Worm (Caenorhabditis elegans) whole organism, L4/young adult: ENCODE data around the gene F33G12.7.

Source experiments
- W03F9.2 ChIP-seq: fragments of 150-350 bp; optimal IDR thresholded peaks from 2 replicates; lab custom pipeline; 2014; ENCODE audit warnings: missing biosample characterization, missing genetic modification characterization
- dao-5 ChIP-seq: sonication (generic microtip); optimal IDR thresholded peaks from 2 replicates; lab custom pipeline; 2016; ENCODE audit warnings: missing genotype, missing genetic modification characterization, moderate library complexity, missing compliant biosample characterization
- him-1 ChIP-seq: sonication (generic microtip); optimal IDR thresholded peaks from 2 replicates; lab custom pipeline; 2016; ENCODE audit warnings: missing genotype, missing genetic modification reagents, missing genetic modification characterization, missing compliant biosample characterization

DNA sequence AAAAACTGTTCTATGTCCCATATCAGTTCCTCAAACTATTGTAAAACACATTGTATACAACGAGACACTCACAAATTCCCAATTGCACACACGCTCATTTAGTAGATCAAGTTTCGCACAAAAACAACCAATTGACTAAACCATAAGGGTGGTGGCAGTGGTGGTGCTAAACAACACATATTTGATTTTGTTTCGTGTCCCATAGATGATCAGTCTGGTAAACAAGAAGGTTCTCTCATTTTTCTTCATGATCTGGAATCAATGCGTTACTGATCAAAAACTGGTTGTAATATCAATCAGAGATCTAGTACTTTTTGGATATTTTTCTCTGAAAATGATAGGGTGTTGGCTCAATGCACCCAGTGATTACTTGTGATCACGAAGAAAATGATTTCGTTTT lies 21.9 kb downstream of the F33G12.7 start:
- no peak for TF ChIP-seq him-1
- no peak for TF ChIP-seq dao-5
- no peak for TF ChIP-seq W03F9.2 (tag; lab: Kevin White, UChicago)
